Fruit fly (Drosophila melanogaster) whole organism, embryonic: ENCODE measurements around the gene CG10570.

ENCODE experiments used
- CG11560 ChIP-seq: fragments of 200-800 bp; sonication (Bioruptor generic); IDR thresholded peaks from 3 replicates; pipeline ENCODE4 v1.3.6; 2022; ENCODE audit warnings: missing biosample characterization, missing genetic modification characterization
- CG11695 ChIP-seq: fragments of 200-800 bp; sonication (Bioruptor generic); IDR thresholded peaks from 3 replicates; pipeline ENCODE4 v1.3.6; 2022; ENCODE audit warnings: missing biosample characterization, missing genetic modification characterization
- CG16813 ChIP-seq: fragments of 200-800 bp; sonication (Bioruptor generic); IDR thresholded peaks from 3 replicates; pipeline ENCODE4 v1.3.6; 2022; ENCODE audit warnings: missing biosample characterization, missing genetic modification characterization; ENCODE audit not compliant: partially characterized antibody
- CG16863 ChIP-seq: fragments of 200-800 bp; sonication (Bioruptor generic); optimal IDR thresholded peaks from 3 replicates; lab custom pipeline; 2016; ENCODE audit warnings: missing biosample characterization, missing genetic modification characterization
- CG17328 ChIP-seq: fragments of 200-800 bp; sonication (Bioruptor generic); IDR thresholded peaks from 2 replicates; pipeline ENCODE4 v1.3.6; 2022; ENCODE audit warnings: missing biosample characterization, missing genetic modification characterization
- CG17568 ChIP-seq: fragments of 200-800 bp; sonication (Bioruptor generic); optimal IDR thresholded peaks from 2 replicates; lab custom pipeline; 2018; ENCODE audit warnings: missing biosample characterization, mild to moderate bottlenecking, missing genetic modification characterization, moderate library complexity
- CG17802 ChIP-seq: fragments of 200-800 bp; sonication (Bioruptor generic); optimal IDR thresholded peaks from 2 replicates; lab custom pipeline; 2018; ENCODE audit warnings: missing biosample characterization, mild to moderate bottlenecking, missing genetic modification characterization, moderate library complexity
- CG17829 ChIP-seq: fragments of 200-800 bp; optimal IDR thresholded peaks from 2 replicates; lab custom pipeline; 2019; ENCODE audit warnings: missing biosample characterization, mild to moderate bottlenecking, missing genetic modification characterization, moderate library complexity
- CG1792 ChIP-seq: fragments of 200-800 bp; sonication (Bioruptor generic); optimal IDR thresholded peaks from 2 replicates; lab custom pipeline; 2016; ENCODE audit warnings: missing biosample characterization, missing genetic modification characterization
- CG33557 ChIP-seq: fragments of 200-800 bp; sonication (Bioruptor generic); optimal IDR thresholded peaks from 2 replicates; lab custom pipeline; 2019; ENCODE audit warnings: missing biosample characterization, mild to moderate bottlenecking, missing genetic modification characterization, moderate library complexity
- CG4360 ChIP-seq: fragments of 200-800 bp; sonication (Bioruptor generic); IDR thresholded peaks from 2 replicates; pipeline ENCODE4 v1.3.6; 2022; ENCODE audit warnings: missing biosample characterization, missing genetic modification characterization
- CG4617 ChIP-seq: fragments of 200-800 bp; sonication (Bioruptor generic); optimal IDR thresholded peaks from 3 replicates; lab custom pipeline; 2016; ENCODE audit warnings: missing biosample characterization, missing genetic modification characterization, borderline replicate concordance
- CG6654 ChIP-seq: fragments of 200-800 bp; sonication (Bioruptor generic); optimal IDR thresholded peaks from 2 replicates; lab custom pipeline; 2017; ENCODE audit warnings: missing biosample characterization, mild to moderate bottlenecking, missing genetic modification characterization
- CG6689 ChIP-seq: fragments of 200-800 bp; sonication (Bioruptor generic); IDR thresholded peaks from 2 replicates; pipeline ENCODE4 v1.3.6; 2022; ENCODE audit warnings: missing biosample characterization, missing genetic modification characterization
- CG6765 ChIP-seq: fragments of 200-800 bp; sonication (Bioruptor generic); optimal IDR thresholded peaks from 3 replicates; lab custom pipeline; 2017; ENCODE audit warnings: missing biosample characterization, mild to moderate bottlenecking, missing genetic modification characterization
- CG7745 ChIP-seq: fragments of 200-800 bp; sonication (Bioruptor generic); optimal IDR thresholded peaks from 2 replicates; lab custom pipeline; 2018; ENCODE audit warnings: missing biosample characterization, mild to moderate bottlenecking, missing genetic modification characterization, moderate library complexity
- CG7928 ChIP-seq: fragments of 200-800 bp; sonication (Bioruptor generic); optimal IDR thresholded peaks from 2 replicates; lab custom pipeline; 2017; ENCODE audit warnings: missing biosample characterization, mild to moderate bottlenecking, missing genetic modification characterization
- CG8388 ChIP-seq: fragments of 200-800 bp; sonication (Bioruptor generic); optimal IDR thresholded peaks from 2 replicates; lab custom pipeline; 2019; ENCODE audit warnings: missing biosample characterization, mild to moderate bottlenecking, missing genetic modification characterization, moderate library complexity
- Dfd ChIP-seq, 2 experiments: fragments of >200 bp; optimal IDR thresholded peaks; 2 replicates each; lab custom pipeline; 2017; ENCODE audit warnings: missing biosample characterization in 2 of 2, missing genetic modification characterization in 2 of 2
- Dp ChIP-seq: fragments of 200-800 bp; sonication (Bioruptor generic); optimal IDR thresholded peaks from 2 replicates; lab custom pipeline; 2018; ENCODE audit warnings: missing biosample characterization, mild to moderate bottlenecking, missing genetic modification characterization, moderate library complexity
- E2f1 ChIP-seq: fragments of 200-800 bp; sonication (Bioruptor generic); IDR thresholded peaks from 2 replicates; pipeline ENCODE4 v1.3.6; 2022; ENCODE audit warnings: missing biosample characterization, missing genetic modification characterization
- HLH54F ChIP-seq: fragments of 200-800 bp; sonication (Bioruptor generic); optimal IDR thresholded peaks from 3 replicates; lab custom pipeline; 2016; ENCODE audit warnings: missing biosample characterization, missing genetic modification characterization
- HmgZ ChIP-seq: fragments of 200-800 bp; sonication (Bioruptor generic); optimal IDR thresholded peaks from 2 replicates; lab custom pipeline; 2018; ENCODE audit warnings: missing biosample characterization, mild to moderate bottlenecking, missing genetic modification characterization
- Oaz ChIP-seq: fragments of 200-800 bp; sonication (Bioruptor generic); IDR thresholded peaks from 2 replicates; pipeline ENCODE4 v1.3.6; 2022; ENCODE audit warnings: missing biosample characterization, missing genetic modification characterization
- Xbp1 ChIP-seq: fragments of 200-800 bp; sonication (Bioruptor generic); optimal IDR thresholded peaks from 3 replicates; lab custom pipeline; 2016; ENCODE audit warnings: missing biosample characterization, mild to moderate bottlenecking, missing genetic modification characterization
- amos ChIP-seq: fragments of 200-800 bp; sonication (Bioruptor generic); IDR thresholded peaks from 2 replicates; pipeline ENCODE4 v1.3.6; 2022; ENCODE audit warnings: missing biosample characterization, missing genetic modification characterization; ENCODE audit not compliant: partially characterized antibody
- bowl ChIP-seq: fragments of 200-800 bp; sonication (Bioruptor generic); IDR thresholded peaks from 2 replicates; pipeline ENCODE4 v1.3.6; 2022; ENCODE audit warnings: missing biosample characterization, missing genetic modification characterization
- emc ChIP-seq: fragments of 200-800 bp; sonication (Bioruptor generic); optimal IDR thresholded peaks from 2 replicates; lab custom pipeline; 2016; ENCODE audit warnings: missing biosample characterization, missing genetic modification characterization
- gcm ChIP-seq: fragments of 200-800 bp; sonication (Bioruptor generic); optimal IDR thresholded peaks from 2 replicates; lab custom pipeline; 2019; ENCODE audit warnings: missing biosample characterization, mild to moderate bottlenecking, missing genetic modification characterization, moderate library complexity
- grau ChIP-seq: fragments of 200-800 bp; optimal IDR thresholded peaks from 3 replicates; lab custom pipeline; 2019; ENCODE audit warnings: missing biosample characterization, mild to moderate bottlenecking, missing genetic modification characterization, moderate library complexity
- grn ChIP-seq: fragments of 200-800 bp; sonication (Bioruptor generic); optimal IDR thresholded peaks from 3 replicates; lab custom pipeline; 2017; ENCODE audit warnings: missing biosample characterization, missing genetic modification characterization
- gsb-n ChIP-seq: fragments of 200-800 bp; sonication (Bioruptor generic); optimal IDR thresholded peaks from 3 replicates; lab custom pipeline; 2018; ENCODE audit warnings: missing biosample characterization, mild to moderate bottlenecking, missing genetic modification characterization
- hth ChIP-seq: fragments of >200 bp; optimal IDR thresholded peaks from 2 replicates; lab custom pipeline; 2017; ENCODE audit warnings: inconsistent platforms
- insv ChIP-seq, 2 experiments: fragments of 200-800 bp; sonication (Bioruptor generic); optimal IDR thresholded peaks; 3 replicates each; lab custom pipeline; 2016 to 2018; ENCODE audit warnings: missing biosample characterization in 2 of 2, missing genetic modification characterization in 2 of 2
- jumu ChIP-seq: fragments of 200-800 bp; sonication (Bioruptor generic); optimal IDR thresholded peaks from 3 replicates; lab custom pipeline; 2016; ENCODE audit warnings: missing biosample characterization, missing genetic modification characterization
- kay ChIP-seq: fragments of 200-800 bp; sonication (Bioruptor generic); optimal IDR thresholded peaks from 2 replicates; lab custom pipeline; 2016; ENCODE audit warnings: missing biosample characterization, missing genetic modification characterization
- mld ChIP-seq: fragments of 200-800 bp; sonication (Bioruptor generic); IDR thresholded peaks from 3 replicates; pipeline ENCODE4 v1.3.6; 2022; ENCODE audit warnings: missing biosample characterization, missing genetic modification characterization; ENCODE audit not compliant: partially characterized antibody
- oc ChIP-seq: fragments of 200-800 bp; sonication (Bioruptor generic); optimal IDR thresholded peaks from 2 replicates; lab custom pipeline; 2018; ENCODE audit warnings: missing biosample characterization, mild to moderate bottlenecking, missing genetic modification characterization, moderate library complexity
- pan ChIP-seq, 4 experiments: fragments of >200 bp in 3 of 4; fragments of 200-800 bp in 1 of 4; sonication (Bioruptor generic) in 1 of 4; optimal IDR thresholded peaks in 3 of 4; IDR thresholded peaks in 1 of 4; 2 replicates each; pipeline versions ENCODE4 v1.3.6 to Lab custom; 2017 to 2022; ENCODE audit warnings: missing biosample characterization in 2 of 4, missing genetic modification characterization in 2 of 4, mixed read lengths in 1 of 4
- pum ChIP-seq: fragments of 200-800 bp; sonication (Bioruptor generic); optimal IDR thresholded peaks from 2 replicates; lab custom pipeline; 2016; ENCODE audit warnings: missing biosample characterization, missing genetic modification characterization
- run ChIP-seq: fragments of 200-800 bp; sonication (Bioruptor generic); optimal IDR thresholded peaks from 3 replicates; lab custom pipeline; 2018; ENCODE audit warnings: missing biosample characterization, mild to moderate bottlenecking, missing genetic modification characterization
- sim ChIP-seq: fragments of 200-800 bp; sonication (Bioruptor generic); IDR thresholded peaks from 2 replicates; pipeline ENCODE4 v1.3.6; 2022; ENCODE audit warnings: missing biosample characterization, missing genetic modification characterization
- sr ChIP-seq: fragments of 200-800 bp; sonication (Bioruptor generic); IDR thresholded peaks from 3 replicates; pipeline ENCODE4 v1.3.6; 2022; ENCODE audit warnings: missing biosample characterization, missing genetic modification characterization
- tll ChIP-seq, 2 experiments: fragments of 200-800 bp in 1 of 2; fragments of >200 bp in 1 of 2; sonication (Bioruptor generic) in 1 of 2; optimal IDR thresholded peaks; 2 replicates each; lab custom pipeline; 2017 to 2019; ENCODE audit warnings: missing biosample characterization in 2 of 2, missing genetic modification characterization in 2 of 2, mild to moderate bottlenecking in 1 of 2, moderate library complexity in 1 of 2
- vvl ChIP-seq: fragments of 200-800 bp; sonication (Bioruptor generic); IDR thresholded peaks from 2 replicates; pipeline ENCODE4 v1.3.6; 2022; ENCODE audit warnings: missing biosample characterization, missing genetic modification characterization
- zen ChIP-seq: fragments of 200-800 bp; sonication (Bioruptor generic); optimal IDR thresholded peaks from 3 replicates; lab custom pipeline; 2018; ENCODE audit warnings: missing biosample characterization, mild to moderate bottlenecking, missing genetic modification characterization, moderate library complexity
- zfh1 ChIP-seq: fragments of 200-800 bp; sonication (Bioruptor generic); IDR thresholded peaks from 3 replicates; pipeline ENCODE4 v1.3.6; 2022; ENCODE audit warnings: missing biosample characterization, missing genetic modification characterization

CG10570 gene

DNA sequence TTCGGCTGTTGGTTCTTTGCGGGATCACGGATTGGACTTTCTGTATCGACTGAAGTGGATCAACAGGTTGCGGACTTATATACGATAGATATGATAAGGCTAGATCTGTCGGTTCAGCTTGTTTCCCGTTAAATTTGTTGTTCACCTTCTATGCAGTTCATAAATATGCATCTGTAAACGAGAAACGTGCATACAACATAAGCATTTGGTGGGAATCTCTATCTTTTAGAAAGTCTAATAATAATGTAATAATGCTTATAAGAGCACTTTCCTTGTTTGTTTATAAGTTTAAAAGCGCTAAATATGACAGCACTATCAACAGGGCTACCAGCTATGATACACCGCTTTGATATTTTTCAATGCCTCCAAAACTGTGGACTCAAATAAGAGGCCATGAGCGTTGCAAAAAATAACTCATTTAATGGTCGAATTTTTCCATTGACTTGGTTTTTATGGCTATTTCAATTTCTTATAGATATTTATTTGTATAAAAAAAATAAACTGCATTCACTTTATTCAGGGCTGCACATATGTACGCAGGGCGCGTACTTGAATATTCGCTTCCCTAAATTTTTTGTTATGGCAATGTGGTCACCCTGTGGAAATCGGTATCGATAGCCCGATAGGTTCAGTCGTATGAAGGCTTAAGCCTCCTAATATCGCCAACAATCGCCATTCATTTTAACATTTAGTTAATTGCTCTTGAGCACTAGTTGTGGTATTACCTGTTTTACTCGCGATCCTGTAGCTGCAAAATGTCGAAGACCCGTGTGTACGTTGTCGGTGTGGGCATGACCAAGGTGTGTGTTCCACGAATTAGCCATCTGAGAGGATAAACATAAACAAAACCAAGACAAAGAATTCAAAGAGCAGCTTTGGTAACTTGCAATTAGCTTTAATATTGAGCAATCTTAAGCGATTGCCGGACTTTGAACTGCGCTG, 19.8 kb upstream of the CG10570 start, which contains the start of the genes CG17597 and ScpX (continued):
- TF ChIP-seq CG17328 (GFP tag; lab: Robert Waterston, UW) (no peak; the same call in 1 of the 2 replicates), zfh1 (GFP tag; lab: Robert Waterston, UW) (peak; percentile 55; the same call in 2 of the 3 replicates), CG6654 (GFP tag; lab: Kevin White, UChicago) (peak; percentile 99), zen (tag; lab: Kevin White, UChicago) (peak; percentile 37), HLH54F (peak; percentile 68), grn (GFP tag; lab: Kevin White, UChicago) (peak; percentile 88), CG6689 (peak; percentile 62), Xbp1 (peak; percentile 70), CG7928 (peak; percentile 99), insv (GFP tag; optimal IDR thresholded peaks at IDR 0.05; lab: Kevin White, UChicago) (peak in 1 of 2 experiments; percentile 35), CG8388 (peak; percentile 45), CG17802 (tag; lab: Kevin White, UChicago) (peak; percentile 48), HmgZ (tag; lab: Kevin White, UChicago) (peak; percentile 61), run (tag; lab: Kevin White, UChicago) (no peak), oc (tag; lab: Kevin White, UChicago) (peak; percentile 59), CG33557 (peak; percentile 64), amos (GFP tag; lab: Robert Waterston, UW) (peak; percentile 86), emc (GFP tag; lab: Kevin White, UChicago) (peak; percentile 42), CG17568 (peak; percentile 20), gcm (GFP tag; lab: Kevin White, UChicago) (peak; percentile 6), CG11695 (GFP tag; lab: Robert Waterston, UW) (0 out of 3 replicates have a peak, but pooled peaks have one; percentile 20), CG7745 (tag; lab: Kevin White, UChicago) (no peak), kay (GFP tag; lab: Kevin White, UChicago) (peak; percentile 53), CG6765 (GFP tag; lab: Kevin White, UChicago) (peak; percentile 5), Oaz (no peak), vvl (GFP tag; lab: Robert Waterston, UW) (peak; percentile 32; the same call in 1 of the 2 replicates), CG17829 (tag; lab: Kevin White, UChicago) (peak; percentile 67), E2f1 (GFP tag; lab: Robert Waterston, UW) (peak; percentile 9; the same call in 1 of the 2 replicates), hth (lab: Kevin White, UChicago) (no peak), jumu (GFP tag; lab: Kevin White, UChicago) (peak; percentile 75), tll (GFP tag; optimal IDR thresholded peaks at IDR 0.05; lab: Kevin White, UChicago) (peak; percentile 9 to 65), gsb-n (tag; lab: Kevin White, UChicago) (peak; percentile 24), pum (peak; percentile 59), bowl (GFP tag; lab: Robert Waterston, UW) (no peak), pan (optimal IDR thresholded peaks at IDR 0.05; lab: Kevin White, UChicago) (no peak), pan (GFP tag; optimal IDR thresholded peaks at IDR 0.05 in 1 of 2, IDR thresholded peaks at IDR 0.05 in 1 of 2) (no peak), sr (GFP tag; lab: Robert Waterston, UW) (no peak), sim (no peak), mld (peak; percentile 90), Dfd (GFP tag; optimal IDR thresholded peaks at IDR 0.05; lab: Kevin White, UChicago) (no peak), grau (peak; percentile 69), CG16813 (peak; percentile 81), CG16863 (GFP tag; lab: Kevin White, UChicago) (peak; percentile 31), CG4360 (no peak), CG1792 (GFP tag; lab: Kevin White, UChicago) (peak; percentile 47), CG11560 (tag; lab: Robert Waterston, UW) (peak; percentile 82), Dp (GFP tag; lab: Kevin White, UChicago) (peak; percentile 85), CG4617 (GFP tag; lab: Kevin White, UChicago) (peak; percentile 23)
